Fruit fly (Drosophila melanogaster): ENCODE measurements around the gene FucTD.

The FucTD gene

DNA sequence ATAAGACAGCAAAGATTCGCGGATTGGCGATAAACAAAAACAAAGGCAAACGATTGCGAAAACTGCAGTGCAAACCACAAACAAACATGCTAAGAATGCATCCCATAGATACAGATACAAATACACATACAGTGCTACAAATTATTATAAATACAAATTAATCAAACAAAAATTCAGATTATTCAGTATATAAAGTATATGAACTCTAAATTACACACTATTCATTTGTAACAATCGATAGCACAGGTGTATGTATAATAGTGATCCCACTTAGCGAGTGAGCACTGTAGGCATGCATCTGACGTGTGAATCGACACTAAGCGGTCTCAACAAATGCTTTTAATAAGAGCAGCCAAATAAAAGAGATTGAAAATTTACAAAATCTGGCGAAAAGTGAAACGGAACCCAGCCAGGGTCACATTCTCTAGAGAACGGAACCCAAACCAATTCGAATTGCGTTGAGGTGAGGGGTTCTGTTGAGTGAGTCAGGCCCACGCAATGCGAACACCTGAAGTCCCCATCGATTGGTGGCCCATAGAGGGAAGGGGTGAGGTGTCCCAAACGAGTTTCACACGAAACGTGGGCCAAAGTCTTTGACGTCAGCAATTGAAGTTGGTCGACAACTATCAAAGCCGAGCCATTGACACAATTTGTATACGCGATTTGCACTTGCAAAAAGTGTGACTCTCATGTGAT is 41.4 kb upstream of the FucTD start:
- TF ChIP-seq CG10348 (GFP tag; IDR thresholded peaks at IDR 0.05) = peak; percentile 54; the same call in 1 of the 2 replicates
- peak; percentile 35 for TF ChIP-seq CG9948 (tag; optimal IDR thresholded peaks at IDR 0.05)
- peak; percentile 86 for TF ChIP-seq CG32121 (GFP tag; IDR thresholded peaks at IDR 0.05)
- 0 out of 2 replicates have a peak, but pooled peaks have one; percentile 44 for TF ChIP-seq rn (GFP tag; IDR thresholded peaks at IDR 0.05)
- peak; percentile 65 for TF ChIP-seq Ets98B (GFP tag; IDR thresholded peaks at IDR 0.05)
- TF ChIP-seq Pif1B (GFP tag; optimal IDR thresholded peaks at IDR 0.05) = no peak
- no peak for TF ChIP-seq D1 (tag; optimal IDR thresholded peaks at IDR 0.05)
- TF ChIP-seq CG8301 (tag; optimal IDR thresholded peaks at IDR 0.05) = peak; percentile 44
- no peak for TF ChIP-seq CG13204 (GFP tag; optimal IDR thresholded peaks at IDR 0.05)
- TF ChIP-seq Snoo (tag; optimal IDR thresholded peaks at IDR 0.05) = peak; percentile 45
- TF ChIP-seq CG12605 (GFP tag; IDR thresholded peaks at IDR 0.05) = peak; percentile 16; the same call in 1 of the 2 replicates
- TF ChIP-seq Pif1A (GFP tag; optimal IDR thresholded peaks at IDR 0.05) = peak; percentile 55
- TF ChIP-seq CG8159 (tag; optimal IDR thresholded peaks at IDR 0.05) = peak; percentile 34
- peak; percentile 85 for TF ChIP-seq CG4496 (GFP tag; IDR thresholded peaks at IDR 0.05)
- no peak for TF ChIP-seq EcR (GFP tag; optimal IDR thresholded peaks at IDR 0.05)
- TF ChIP-seq CG14655 (GFP tag; optimal IDR thresholded peaks at IDR 0.05) = peak; percentile 34
- TF ChIP-seq CG17806 (tag; optimal IDR thresholded peaks at IDR 0.05) = no peak
- TF ChIP-seq fd96Ca (GFP tag; IDR thresholded peaks at IDR 0.05) = peak; percentile 77
- peak; percentile 47 for TF ChIP-seq CG34367 (tag; optimal IDR thresholded peaks at IDR 0.05)
- TF ChIP-seq gl (tag; optimal IDR thresholded peaks at IDR 0.05) = no peak
- peak; percentile 49 for TF ChIP-seq CG15710 (tag; optimal IDR thresholded peaks at IDR 0.05)

DNA sequence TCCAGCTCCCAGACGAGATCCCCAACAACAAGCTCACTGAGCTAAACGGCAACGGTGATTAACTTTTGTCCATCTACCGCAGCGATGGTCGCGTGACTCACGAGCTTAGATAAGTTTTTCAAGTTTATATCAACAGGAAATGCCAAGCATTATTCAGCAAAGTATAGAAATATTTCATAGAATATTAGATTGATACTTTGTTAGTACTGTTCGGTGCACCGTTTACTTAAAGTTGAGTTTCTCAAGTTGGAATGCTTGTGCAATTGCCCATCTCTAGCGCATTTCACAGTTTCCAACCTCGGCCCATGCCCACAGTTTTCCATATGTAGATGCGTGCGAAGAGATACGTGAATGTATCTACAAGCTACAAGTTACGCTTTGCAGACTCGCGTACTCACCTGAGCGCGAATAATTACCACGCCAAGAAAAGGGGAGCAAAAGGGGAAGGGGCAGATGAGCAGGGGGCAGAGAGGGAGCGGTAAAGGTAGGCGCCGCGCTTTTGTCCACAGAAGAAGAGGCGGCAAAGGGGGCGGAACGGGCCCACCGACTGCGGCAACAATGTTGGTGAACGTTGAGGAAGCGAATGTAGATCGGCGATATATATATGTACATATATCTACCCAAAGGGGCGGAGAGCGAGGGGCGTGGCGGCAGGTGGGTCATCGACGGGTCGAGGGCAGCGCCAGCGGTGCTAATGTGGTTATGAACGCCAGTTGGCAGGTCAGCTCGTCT is 39.9 kb upstream of the FucTD start:
- TF ChIP-seq CG34367 (tag; optimal IDR thresholded peaks at IDR 0.05) (peak; percentile 57), CG12605 (GFP tag; IDR thresholded peaks at IDR 0.05) (peak; percentile 46; the same call in 1 of the 2 replicates), CG9948 (tag; optimal IDR thresholded peaks at IDR 0.05) (peak; percentile 42), Ets98B (GFP tag; IDR thresholded peaks at IDR 0.05) (peak; percentile 85), fd96Ca (GFP tag; IDR thresholded peaks at IDR 0.05) (peak; percentile 84), CG13204 (GFP tag; optimal IDR thresholded peaks at IDR 0.05) (peak; percentile 29), D1 (tag; optimal IDR thresholded peaks at IDR 0.05) (no peak), CG14655 (GFP tag; optimal IDR thresholded peaks at IDR 0.05) (peak; percentile 82), CG32121 (GFP tag; IDR thresholded peaks at IDR 0.05) (peak; percentile 80; the same call in 1 of the 2 replicates), CG17806 (tag; optimal IDR thresholded peaks at IDR 0.05) (peak; percentile 70), Pif1B (GFP tag; optimal IDR thresholded peaks at IDR 0.05) (peak; percentile 61), CG8301 (tag; optimal IDR thresholded peaks at IDR 0.05) (peak; percentile 72), CG10348 (GFP tag; IDR thresholded peaks at IDR 0.05) (no peak), CG15710 (tag; optimal IDR thresholded peaks at IDR 0.05) (peak; percentile 57), Snoo (tag; optimal IDR thresholded peaks at IDR 0.05) (no peak), rn (GFP tag; IDR thresholded peaks at IDR 0.05) (0 out of 2 replicates have a peak, but pooled peaks have one; percentile 12), Pif1A (GFP tag; optimal IDR thresholded peaks at IDR 0.05) (peak; percentile 74), CG4496 (GFP tag; IDR thresholded peaks at IDR 0.05) (peak; percentile 87), EcR (GFP tag; optimal IDR thresholded peaks at IDR 0.05) (no peak), CG8159 (tag; optimal IDR thresholded peaks at IDR 0.05) (peak; percentile 69), gl (tag; optimal IDR thresholded peaks at IDR 0.05) (peak; percentile 28)

DNA sequence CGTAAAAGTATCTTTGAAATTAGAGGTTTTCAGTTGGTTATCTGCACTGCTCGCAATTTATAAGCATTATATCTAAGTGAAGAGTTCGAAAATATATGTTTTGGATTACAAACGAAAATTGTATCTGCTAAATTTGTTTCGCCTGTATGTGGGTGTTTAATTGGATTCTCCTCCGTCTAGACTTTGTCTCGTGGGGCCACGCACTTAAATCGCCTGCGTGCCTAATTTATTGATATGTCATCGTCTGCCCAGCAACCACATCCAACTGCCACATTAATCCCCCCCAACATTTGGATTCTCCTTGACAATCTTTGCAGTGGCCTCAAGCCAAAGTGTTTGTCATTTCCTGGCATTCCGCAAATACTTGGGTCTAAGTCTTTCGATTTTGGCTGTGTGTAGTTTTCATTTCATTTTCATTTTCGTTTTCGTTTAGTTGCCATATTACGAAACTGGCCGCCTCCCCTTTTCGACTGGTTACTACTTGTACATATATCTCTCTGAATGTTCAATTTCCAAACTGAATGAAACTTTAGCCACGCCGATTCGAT is 37.9 kb upstream of the FucTD start:
- TF ChIP-seq CG12605 (GFP tag; IDR thresholded peaks at IDR 0.05) (no peak), Snoo (tag; optimal IDR thresholded peaks at IDR 0.05) (no peak), gl (tag; optimal IDR thresholded peaks at IDR 0.05) (no peak), CG13204 (GFP tag; optimal IDR thresholded peaks at IDR 0.05) (no peak), D1 (tag; optimal IDR thresholded peaks at IDR 0.05) (no peak), Pif1B (GFP tag; optimal IDR thresholded peaks at IDR 0.05) (no peak), EcR (GFP tag; optimal IDR thresholded peaks at IDR 0.05) (no peak), rn (GFP tag; IDR thresholded peaks at IDR 0.05) (no peak), Ets98B (GFP tag; IDR thresholded peaks at IDR 0.05) (no peak), CG8301 (tag; optimal IDR thresholded peaks at IDR 0.05) (no peak), CG10348 (GFP tag; IDR thresholded peaks at IDR 0.05) (no peak), CG9948 (tag; optimal IDR thresholded peaks at IDR 0.05) (no peak), CG32121 (GFP tag; IDR thresholded peaks at IDR 0.05) (no peak), CG8159 (tag; optimal IDR thresholded peaks at IDR 0.05) (no peak), Pif1A (GFP tag; optimal IDR thresholded peaks at IDR 0.05) (no peak), CG34367 (tag; optimal IDR thresholded peaks at IDR 0.05) (no peak), CG17806 (tag; optimal IDR thresholded peaks at IDR 0.05) (no peak), CG4496 (GFP tag; IDR thresholded peaks at IDR 0.05) (no peak), fd96Ca (GFP tag; IDR thresholded peaks at IDR 0.05) (no peak)

DNA sequence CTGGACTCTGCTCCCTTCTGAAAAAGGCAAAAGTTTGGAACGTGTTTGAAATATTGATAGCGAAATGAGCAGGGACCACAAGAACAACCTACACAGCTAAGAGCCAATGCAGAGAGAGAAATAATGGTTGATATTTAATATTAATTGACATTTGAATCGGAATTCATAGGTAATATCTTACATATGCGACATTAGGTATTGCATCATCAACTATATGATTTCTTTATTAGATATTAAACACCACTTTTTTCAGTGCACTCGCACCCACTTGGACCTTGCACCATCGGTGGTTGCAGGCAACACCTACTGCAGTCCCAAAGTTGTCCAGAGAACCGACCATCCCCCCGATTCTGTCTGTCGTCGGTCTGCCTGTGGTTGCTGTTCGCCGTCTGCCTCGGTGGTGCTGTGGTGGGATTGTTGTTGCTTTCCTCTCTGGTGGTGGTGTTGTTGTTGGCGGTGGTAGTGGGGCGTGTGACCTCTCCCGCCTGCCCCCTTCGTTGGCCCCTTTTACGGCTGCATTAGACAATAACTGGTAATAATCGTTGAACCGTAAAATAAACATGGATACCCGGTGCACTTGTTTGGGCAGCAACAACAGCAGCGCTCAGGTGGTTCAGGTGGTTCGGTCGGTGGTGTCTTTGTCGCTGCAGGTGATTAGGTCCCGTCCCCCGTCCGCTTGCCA is 37.0 kb upstream of the FucTD start:
- TF ChIP-seq gl (tag; optimal IDR thresholded peaks at IDR 0.05) = peak; percentile 59
- peak; percentile 82 for TF ChIP-seq rn (GFP tag; IDR thresholded peaks at IDR 0.05)
- TF ChIP-seq CG9948 (tag; optimal IDR thresholded peaks at IDR 0.05) = peak; percentile 68
- peak; percentile 43 for TF ChIP-seq CG13204 (GFP tag; optimal IDR thresholded peaks at IDR 0.05)
- TF ChIP-seq CG8159 (tag; optimal IDR thresholded peaks at IDR 0.05) = peak; percentile 63
- TF ChIP-seq CG15710 (tag; optimal IDR thresholded peaks at IDR 0.05) = peak; percentile 71
- TF ChIP-seq CG34367 (tag; optimal IDR thresholded peaks at IDR 0.05) = peak; percentile 67
- TF ChIP-seq Pif1A (GFP tag; optimal IDR thresholded peaks at IDR 0.05) = peak; percentile 84
- peak; percentile 79 for TF ChIP-seq Pif1B (GFP tag; optimal IDR thresholded peaks at IDR 0.05)
- TF ChIP-seq CG4496 (GFP tag; IDR thresholded peaks at IDR 0.05) = peak; percentile 95
- TF ChIP-seq CG32121 (GFP tag; IDR thresholded peaks at IDR 0.05) = peak; percentile 91
- no peak for TF ChIP-seq D1 (tag; optimal IDR thresholded peaks at IDR 0.05)
- no peak for TF ChIP-seq CG10348 (GFP tag; IDR thresholded peaks at IDR 0.05)
- no peak for TF ChIP-seq EcR (GFP tag; optimal IDR thresholded peaks at IDR 0.05)
- TF ChIP-seq Ets98B (GFP tag; IDR thresholded peaks at IDR 0.05) = peak; percentile 93
- peak; percentile 92 for TF ChIP-seq CG12605 (GFP tag; IDR thresholded peaks at IDR 0.05)
- TF ChIP-seq Snoo (tag; optimal IDR thresholded peaks at IDR 0.05) = peak; percentile 69
- TF ChIP-seq fd96Ca (GFP tag; IDR thresholded peaks at IDR 0.05) = peak; percentile 89
- peak; percentile 88 for TF ChIP-seq CG8301 (tag; optimal IDR thresholded peaks at IDR 0.05)
- TF ChIP-seq CG17806 (tag; optimal IDR thresholded peaks at IDR 0.05) = peak; percentile 69
- TF ChIP-seq CG14655 (GFP tag; optimal IDR thresholded peaks at IDR 0.05) = peak; percentile 91

Data from whole organism, pupa.